Fruit fly (Drosophila melanogaster) whole organism, embryonic: Measurements from ENCODE around the gene Fmr1.

Experiments used
- Blimp-1 ChIP-seq: fragments of 200-800 bp; sonication (Bioruptor generic); optimal IDR thresholded peaks from 3 replicates; lab custom pipeline; 2018; ENCODE audit warnings: missing biosample characterization, missing genetic modification characterization, mild to moderate bottlenecking, moderate library complexity, missing genetic modification reagents
- BtbVII ChIP-seq: fragments of 200-800 bp; sonication (Bioruptor generic); optimal IDR thresholded peaks from 3 replicates; lab custom pipeline; 2017; ENCODE audit warnings: missing biosample characterization, mild to moderate bottlenecking, missing genetic modification characterization
- CG10431 ChIP-seq: fragments of 200-800 bp; sonication (Bioruptor generic); optimal IDR thresholded peaks from 3 replicates; lab custom pipeline; 2018; ENCODE audit warnings: missing biosample characterization, mild to moderate bottlenecking, missing genetic modification characterization
- CG1233 ChIP-seq: fragments of 200-800 bp; sonication (Bioruptor generic); optimal IDR thresholded peaks from 4 replicates; lab custom pipeline; 2018; ENCODE audit warnings: missing biosample characterization, mild to moderate bottlenecking, missing genetic modification characterization
- CG15696 ChIP-seq: fragments of 200-800 bp; sonication (Bioruptor generic); optimal IDR thresholded peaks from 2 replicates; lab custom pipeline; 2019; ENCODE audit warnings: missing biosample characterization, mild to moderate bottlenecking, missing genetic modification characterization, moderate library complexity
- CG3281 ChIP-seq: fragments of 200-800 bp; sonication (Bioruptor generic); optimal IDR thresholded peaks from 3 replicates; lab custom pipeline; 2017; ENCODE audit warnings: missing biosample characterization, mild to moderate bottlenecking, missing genetic modification characterization
- CG34376 ChIP-seq: fragments of 200-800 bp; sonication (Bioruptor generic); optimal IDR thresholded peaks from 2 replicates; lab custom pipeline; 2018; ENCODE audit warnings: missing biosample characterization, mild to moderate bottlenecking, missing genetic modification characterization
- CG3847 ChIP-seq: fragments of 200-800 bp; sonication (Bioruptor generic); IDR thresholded peaks from 2 replicates; pipeline ENCODE4 v1.3.6; 2022; ENCODE audit warnings: missing biosample characterization, missing genetic modification characterization
- CG4404 ChIP-seq: fragments of 200-800 bp; sonication (Bioruptor generic); IDR thresholded peaks from 2 replicates; pipeline ENCODE4 v1.3.6; 2022; ENCODE audit warnings: missing biosample characterization, missing genetic modification characterization
- CG6272 ChIP-seq: fragments of 200-800 bp; sonication (Bioruptor generic); IDR thresholded peaks from 2 replicates; pipeline ENCODE4 v1.3.6; 2022; ENCODE audit warnings: missing biosample characterization, missing genetic modification characterization
- CG7928 ChIP-seq: fragments of 200-800 bp; sonication (Bioruptor generic); optimal IDR thresholded peaks from 2 replicates; lab custom pipeline; 2017; ENCODE audit warnings: missing biosample characterization, mild to moderate bottlenecking, missing genetic modification characterization
- CG7963 ChIP-seq: fragments of 200-800 bp; sonication (Bioruptor generic); IDR thresholded peaks from 3 replicates; pipeline ENCODE4 v1.3.6; 2022; ENCODE audit warnings: missing biosample characterization, missing genetic modification characterization; ENCODE audit not compliant: partially characterized antibody
- CrebB ChIP-seq: fragments of 200-800 bp; sonication (Bioruptor generic); optimal IDR thresholded peaks from 3 replicates; lab custom pipeline; 2018; ENCODE audit warnings: missing biosample characterization, mild to moderate bottlenecking, missing genetic modification characterization
- Dad ChIP-seq: fragments of 200-800 bp; sonication (Bioruptor generic); optimal IDR thresholded peaks from 3 replicates; lab custom pipeline; 2016; ENCODE audit warnings: missing biosample characterization, missing genetic modification characterization
- Ets97D ChIP-seq: fragments of 200-800 bp; sonication (Bioruptor generic); optimal IDR thresholded peaks from 3 replicates; lab custom pipeline; 2016; ENCODE audit warnings: missing biosample characterization, missing genetic modification characterization
- Med ChIP-seq: fragments of 200-800 bp; sonication (Bioruptor generic); peaks from one replicate; lab custom pipeline; 2016; ENCODE audit warnings: missing biosample characterization, missing genetic modification characterization, mild to moderate bottlenecking, inconsistent platforms, moderate library complexity
- Neu2 ChIP-seq: fragments of 200-800 bp; sonication (Bioruptor generic); optimal IDR thresholded peaks from 3 replicates; lab custom pipeline; 2016; ENCODE audit warnings: missing biosample characterization, missing genetic modification characterization, borderline replicate concordance
- Pdp1 ChIP-seq, 2 experiments: fragments of 200-800 bp; sonication (Bioruptor generic); optimal IDR thresholded peaks; 3 replicates each; lab custom pipeline; 2016; ENCODE audit warnings: missing biosample characterization in 2 of 2, missing genetic modification characterization in 2 of 2, mild to moderate bottlenecking in 1 of 2, moderate library complexity in 1 of 2
- Sry-δ ChIP-seq: fragments of 200-800 bp; sonication (Bioruptor generic); optimal IDR thresholded peaks from 2 replicates; lab custom pipeline; 2016; ENCODE audit warnings: missing biosample characterization, missing genetic modification characterization
- Xrp1 ChIP-seq: fragments of 200-800 bp; sonication (Bioruptor generic); IDR thresholded peaks from 2 replicates; pipeline ENCODE4 v1.3.6; 2022; ENCODE audit warnings: missing biosample characterization, missing genetic modification characterization
- ase ChIP-seq: fragments of 200-800 bp; sonication (Bioruptor generic); IDR thresholded peaks from 3 replicates; pipeline ENCODE4 v1.3.6; 2022; ENCODE audit warnings: missing biosample characterization, missing genetic modification characterization
- btn ChIP-seq: fragments of 200-800 bp; sonication (Bioruptor generic); optimal IDR thresholded peaks from 2 replicates; lab custom pipeline; 2016; ENCODE audit warnings: missing biosample characterization, missing genetic modification characterization
- cg ChIP-seq: fragments of 200-800 bp; sonication (Bioruptor generic); optimal IDR thresholded peaks from 3 replicates; lab custom pipeline; 2019; ENCODE audit warnings: missing biosample characterization, mild to moderate bottlenecking, missing genetic modification characterization, moderate library complexity
- chinmo ChIP-seq: fragments of 200-800 bp; sonication (Bioruptor generic); IDR thresholded peaks from 4 replicates; pipeline ENCODE4 v1.3.6; 2022; ENCODE audit warnings: missing biosample characterization, missing genetic modification characterization; ENCODE audit not compliant: partially characterized antibody
- ci ChIP-seq: fragments of 200-800 bp; sonication (Bioruptor generic); IDR thresholded peaks from 3 replicates; pipeline ENCODE4 v1.3.6; 2022; ENCODE audit warnings: missing biosample characterization, missing genetic modification characterization
- cwo ChIP-seq: fragments of 200-800 bp; sonication (Bioruptor generic); optimal IDR thresholded peaks from 3 replicates; lab custom pipeline; 2017; ENCODE audit warnings: missing biosample characterization, missing genetic modification characterization, mild to moderate bottlenecking, moderate library complexity, missing genetic modification reagents
- dan ChIP-seq: fragments of 200-800 bp; sonication (Bioruptor generic); IDR thresholded peaks from 2 replicates; pipeline ENCODE4 v1.3.6; 2022; ENCODE audit warnings: missing biosample characterization, missing genetic modification characterization
- dm ChIP-seq: fragments of 200-800 bp; sonication (Bioruptor generic); optimal IDR thresholded peaks from 3 replicates; lab custom pipeline; 2016; ENCODE audit warnings: missing biosample characterization, missing genetic modification characterization
- hth ChIP-seq: fragments of >200 bp; optimal IDR thresholded peaks from 2 replicates; lab custom pipeline; 2017; ENCODE audit warnings: inconsistent platforms
- insv ChIP-seq, 2 experiments: fragments of 200-800 bp; sonication (Bioruptor generic); optimal IDR thresholded peaks; 3 replicates each; lab custom pipeline; 2016 to 2018; ENCODE audit warnings: missing biosample characterization in 2 of 2, missing genetic modification characterization in 2 of 2
- lab ChIP-seq: fragments of 200-800 bp; sonication (Bioruptor generic); optimal IDR thresholded peaks from 3 replicates; lab custom pipeline; 2017; ENCODE audit warnings: missing biosample characterization, missing genetic modification characterization, mild to moderate bottlenecking, moderate library complexity, missing genetic modification reagents
- repo ChIP-seq: fragments of 200-800 bp; sonication (Bioruptor generic); optimal IDR thresholded peaks from 2 replicates; lab custom pipeline; 2016; ENCODE audit warnings: missing biosample characterization, missing genetic modification characterization
- sens-2 ChIP-seq: fragments of 200-800 bp; sonication (Bioruptor generic); IDR thresholded peaks from 2 replicates; pipeline ENCODE4 v1.3.6; 2022; ENCODE audit warnings: missing biosample characterization, missing genetic modification characterization
- slbo ChIP-seq: fragments of 200-800 bp; sonication (Bioruptor generic); IDR thresholded peaks from 2 replicates; pipeline ENCODE4 v1.3.6; 2022; ENCODE audit warnings: missing biosample characterization, missing genetic modification characterization
- sr ChIP-seq: fragments of 200-800 bp; sonication (Bioruptor generic); IDR thresholded peaks from 3 replicates; pipeline ENCODE4 v1.3.6; 2022; ENCODE audit warnings: missing biosample characterization, missing genetic modification characterization
- tio ChIP-seq: fragments of 200-800 bp; sonication (Bioruptor generic); optimal IDR thresholded peaks from 2 replicates; lab custom pipeline; 2017; ENCODE audit warnings: missing biosample characterization, missing genetic modification characterization, inconsistent platforms
- trem ChIP-seq: fragments of 200-800 bp; optimal IDR thresholded peaks from 3 replicates; lab custom pipeline; 2019; ENCODE audit warnings: missing biosample characterization, mild to moderate bottlenecking, missing genetic modification characterization, moderate library complexity
- tup ChIP-seq: fragments of 200-800 bp; sonication (Bioruptor generic); optimal IDR thresholded peaks from 2 replicates; lab custom pipeline; 2016; ENCODE audit warnings: missing biosample characterization, mild to moderate bottlenecking, missing genetic modification characterization, moderate library complexity
- twi ChIP-seq: fragments of 200-800 bp; optimal IDR thresholded peaks from 2 replicates; lab custom pipeline; 2019; ENCODE audit warnings: missing biosample characterization, mild to moderate bottlenecking, missing genetic modification characterization, moderate library complexity
- tx ChIP-seq: fragments of 200-800 bp; sonication (Bioruptor generic); optimal IDR thresholded peaks from 2 replicates; lab custom pipeline; 2016; ENCODE audit warnings: missing biosample characterization, missing genetic modification characterization

Gene Fmr1

dm6 chr3R:10097531-10098295 lies 12.2 kb downstream of the Fmr1 start (continued):
- peak; percentile 2 for TF ChIP-seq dm (GFP tag; lab: Kevin White, UChicago)
- peak; percentile 83 for TF ChIP-seq slbo (GFP tag; lab: Robert Waterston, UW)
- TF ChIP-seq tup (GFP tag; lab: Kevin White, UChicago), result no peak
- peak; percentile 44; the same call in 1 of the 2 replicates for TF ChIP-seq CG6272 (GFP tag; lab: Robert Waterston, UW)
- peak; percentile 42 for TF ChIP-seq Ets97D (GFP tag; lab: Kevin White, UChicago)
- TF ChIP-seq CG10431 (GFP tag; lab: Kevin White, UChicago), result no peak
- no peak for TF ChIP-seq hth (lab: Kevin White, UChicago)
- no peak for TF ChIP-seq btn (GFP tag; lab: Kevin White, UChicago)
- TF ChIP-seq Blimp-1 (GFP tag; lab: Kevin White, UChicago), result peak; percentile 51
- TF ChIP-seq dan (GFP tag; lab: Robert Waterston, UW), result no peak
- TF ChIP-seq trem (tag; lab: Kevin White, UChicago), result no peak
- peak; percentile 55 for TF ChIP-seq CG1233 (GFP tag; lab: Kevin White, UChicago)
- no peak for TF ChIP-seq Sry-δ (GFP tag; lab: Kevin White, UChicago)
- no peak for TF ChIP-seq CG4404 (GFP tag; lab: Robert Waterston, UW)
- TF ChIP-seq repo, result peak; percentile 45
- no peak for TF ChIP-seq twi (tag; lab: Kevin White, UChicago)
- TF ChIP-seq CrebB (tag; lab: Kevin White, UChicago), result peak; percentile 39
- no peak for TF ChIP-seq Neu2
- no peak for TF ChIP-seq CG7963 (GFP tag; lab: Robert Waterston, UW)
- peak; percentile 33 for TF ChIP-seq CG7928
- TF ChIP-seq tio (GFP tag; lab: Kevin White, UChicago), result no peak
- peak; percentile 49; the same call in 1 of the 2 replicates for TF ChIP-seq Xrp1 (GFP tag; lab: Robert Waterston, UW)
- peak; percentile 9 for TF ChIP-seq CG15696 (tag; lab: Kevin White, UChicago)
- peak; percentile 47; the same call in 1 of the 3 replicates for TF ChIP-seq ase
- peak; percentile 80 for TF ChIP-seq BtbVII (GFP tag; lab: Kevin White, UChicago)
- TF ChIP-seq insv (GFP tag; optimal IDR thresholded peaks at IDR 0.05; lab: Kevin White, UChicago), result no peak

DNA sequence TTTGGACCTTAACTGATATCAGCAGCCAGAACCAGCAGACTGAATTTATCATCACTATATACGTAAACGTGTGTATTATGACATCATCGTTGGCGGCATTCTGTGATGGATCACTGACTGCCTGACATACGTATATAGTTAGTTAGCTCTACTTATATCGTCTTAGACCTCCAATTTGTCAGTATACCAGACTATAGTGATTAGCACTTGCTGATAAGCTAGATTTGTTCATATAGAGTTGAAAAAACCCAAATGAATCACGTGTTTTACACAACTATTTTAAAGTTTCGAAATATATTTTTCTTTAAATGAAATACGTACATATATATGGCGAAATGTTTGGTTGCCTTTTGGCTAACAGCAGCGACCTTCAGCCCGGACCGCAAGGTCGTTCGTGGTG lies 14.2 kb downstream of the Fmr1 start:
- peak in 1 of 2 experiments; percentile 19 for TF ChIP-seq Pdp1 (GFP tag; optimal IDR thresholded peaks at IDR 0.05; lab: Kevin White, UChicago)
- TF ChIP-seq CG3281, result peak; percentile 0
- peak; percentile 54 for TF ChIP-seq cwo (GFP tag; lab: Kevin White, UChicago)
- peak; percentile 24 for TF ChIP-seq CG34376 (GFP tag; lab: Kevin White, UChicago)
- TF ChIP-seq ci (GFP tag; lab: Robert Waterston, UW), result 0 out of 3 replicates have a peak, but pooled peaks have one; percentile 24
- TF ChIP-seq lab (GFP tag; lab: Kevin White, UChicago), result peak; percentile 14
- TF ChIP-seq Blimp-1 (GFP tag; lab: Kevin White, UChicago), result no peak
- TF ChIP-seq sens-2 (GFP tag; lab: Robert Waterston, UW), result no peak

- peak in 1 of 2 experiments; percentile 8 for TF ChIP-seq Pdp1 (GFP tag; optimal IDR thresholded peaks at IDR 0.05; lab: Kevin White, UChicago)
- TF ChIP-seq chinmo (GFP tag; lab: Robert Waterston, UW), result 0 out of 4 replicates have a peak, but pooled peaks have one; percentile 13
- TF ChIP-seq sr (GFP tag; lab: Robert Waterston, UW), result peak; percentile 95
- peak; percentile 25 for TF ChIP-seq cg (GFP tag; lab: Kevin White, UChicago)
- peak; percentile 48 for TF ChIP-seq Med (GFP tag; lab: Kevin White, UChicago)
- no peak for TF ChIP-seq Dad (GFP tag; lab: Kevin White, UChicago)
- no peak for TF ChIP-seq tx (GFP tag; lab: Kevin White, UChicago)
- 0 out of 2 replicates have a peak, but pooled peaks have one; percentile 8 for TF ChIP-seq CG3847
Measured at dm6 chr3R:10095052-10095451, 14.9 kb downstream of the Fmr1 start.
